Worm (Caenorhabditis elegans) whole organism, young adult: ENCODE measurements around the gene nhr-156.

ENCODE experiments used
- F39B2.1 ChIP-seq: fragments of 200-800 bp; sonication (Bioruptor generic); IDR thresholded peaks from 2 replicates; pipeline ENCODE4 v1.3.6; 2022; ENCODE audit warnings: missing genetic modification reagents, missing genetic modification characterization, missing compliant biosample characterization
- let-607 ChIP-seq, 2 experiments: fragments of 200-800 bp in 1 of 2; sonication (Bioruptor generic) in 1 of 2; sonication (generic microtip) in 1 of 2; optimal IDR thresholded peaks; 2 replicates each; lab custom pipeline; 2016 to 2018; ENCODE audit warnings: mild to moderate bottlenecking in 2 of 2, missing compliant biosample characterization in 2 of 2, missing genetic modification characterization in 2 of 2, moderate library complexity in 2 of 2, missing genotype in 1 of 2
- lsl-1 ChIP-seq: fragments of 200-800 bp; sonication (Bioruptor generic); optimal IDR thresholded peaks from 2 replicates; lab custom pipeline; 2018; ENCODE audit warnings: mild to moderate bottlenecking, missing genetic modification characterization, moderate library complexity, missing compliant biosample characterization
- pbrm-1 ChIP-seq: fragments of 200-800 bp; sonication (Bioruptor generic); IDR thresholded peaks from 2 replicates; pipeline ENCODE4 v1.3.6; 2022; ENCODE audit warnings: missing genetic modification reagents, missing genetic modification characterization, missing compliant biosample characterization
- snpc-4 ChIP-seq, 5 experiments: fragments of 150-350 bp in 1 of 5; sonication (generic microtip) in 4 of 5; optimal IDR thresholded peaks; 2 replicates each; lab custom pipeline; 2014 to 2018; ENCODE audit warnings: missing genetic modification characterization in 5 of 5, missing biosample characterization in 3 of 5, antibody characterized with exemption in 2 of 5, mild to moderate bottlenecking in 2 of 5, missing compliant biosample characterization in 2 of 5, missing genotype in 2 of 5, moderate library complexity in 2 of 5, missing genetic modification reagents in 1 of 5
- unc-62 ChIP-seq: fragments of 150-350 bp; optimal IDR thresholded peaks from 2 replicates; lab custom pipeline; 2014; ENCODE audit warnings: missing biosample characterization, missing genetic modification reagents, missing genetic modification characterization
- zfh-2 ChIP-seq: fragments of 200-800 bp; sonication (Bioruptor generic); conservative IDR thresholded peaks from 2 replicates; pipeline ENCODE4 v1.3.6; 2022; ENCODE audit warnings: missing genetic modification reagents, missing genetic modification characterization, missing compliant biosample characterization

DNA sequence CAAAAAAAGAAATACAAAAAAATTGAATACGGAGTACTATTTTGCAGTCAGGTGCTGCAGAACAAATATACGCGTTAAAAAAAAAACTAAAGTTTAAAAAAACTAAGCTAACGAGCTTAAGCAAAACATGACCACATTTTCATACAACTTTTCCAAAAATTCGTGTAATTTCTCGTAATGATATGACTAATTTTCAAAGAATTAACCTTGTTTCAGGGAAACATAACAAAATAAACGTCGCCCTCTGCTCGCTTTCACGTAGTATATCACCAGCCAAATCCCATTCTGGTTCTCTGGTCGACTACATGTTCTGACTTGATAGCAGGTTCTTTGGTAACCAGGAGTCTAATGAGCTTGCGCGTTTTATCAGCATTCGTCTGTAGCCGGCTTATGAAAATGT is 35.5 kb upstream of the nhr-156 start:
- TF ChIP-seq F39B2.1 (GFP tag; lab: Robert Waterston, UW) (no peak), pbrm-1 (GFP tag; lab: Robert Waterston, UW) (no peak), snpc-4 (GFP tag; optimal IDR thresholded peaks at IDR 0.05; lab: Kevin White, UChicago) (no peak), snpc-4 (tag; optimal IDR thresholded peaks at IDR 0.05; lab: Kevin White, UChicago) (no peak), zfh-2 (GFP tag; lab: Robert Waterston, UW) (no peak), lsl-1 (GFP tag; lab: Kevin White, UChicago) (no peak), unc-62 (no peak), let-607 (tag; optimal IDR thresholded peaks at IDR 0.05; lab: Kevin White, UChicago) (no peak)
